Fruit fly (Drosophila melanogaster): ENCODE data around the gene Ythdc1.

DNA sequence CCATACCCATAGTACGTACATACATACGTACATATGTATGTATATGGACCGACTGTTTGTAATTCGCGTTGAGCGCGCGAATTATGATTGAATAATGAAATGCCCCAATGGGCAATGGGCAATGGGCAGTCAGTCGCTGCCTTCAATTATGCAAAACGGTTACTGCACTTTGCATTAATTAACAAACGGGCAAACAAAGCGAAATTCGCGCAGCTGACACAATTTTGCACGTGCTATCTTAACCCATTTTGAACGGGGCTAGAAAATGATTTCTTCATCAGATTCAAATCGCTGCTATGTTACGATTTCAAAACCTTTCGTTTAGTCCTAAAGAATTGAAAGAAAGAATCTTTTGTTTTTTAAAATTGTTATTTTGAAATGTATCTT, 25.9 kb upstream of the Ythdc1 start:
- TF ChIP-seq Sin3A (optimal IDR thresholded peaks at IDR 0.05) (no peak), ttk (optimal IDR thresholded peaks at IDR 0.05) (no peak), insv (optimal IDR thresholded peaks at IDR 0.05) (no peak), psq (optimal IDR thresholded peaks at IDR 0.05) (no peak), Myc (optimal IDR thresholded peaks at IDR 0.05) (no peak), h (optimal IDR thresholded peaks at IDR 0.05) (no peak)

Measured in Kc167 (cell line).